Worm (Caenorhabditis elegans) whole organism, young adult: ENCODE measurements around the gene C36E8.4.

Experiments
- B0336.3 ChIP-seq: fragments of 200-800 bp; sonication (Bioruptor generic); IDR thresholded peaks from 2 replicates; pipeline ENCODE4 v1.3.6; 2022; ENCODE audit warnings: missing genetic modification characterization, missing compliant biosample characterization
- C06A6.2 ChIP-seq: fragments of 200-800 bp; sonication (Bioruptor generic); conservative IDR thresholded peaks from 2 replicates; pipeline ENCODE4 v1.3.6; 2022; ENCODE audit warnings: missing genetic modification characterization, missing compliant biosample characterization
- F10E7.11 ChIP-seq: sonication (generic microtip); optimal IDR thresholded peaks from 2 replicates; lab custom pipeline; 2017; ENCODE audit warnings: mild to moderate bottlenecking, missing genetic modification characterization, moderate library complexity, missing compliant biosample characterization
- F23B12.7 ChIP-seq: sonication (generic microtip); optimal IDR thresholded peaks from 2 replicates; lab custom pipeline; 2017; ENCODE audit warnings: missing genetic modification characterization, mild to moderate bottlenecking, missing compliant biosample characterization, antibody characterized with exemption, moderate library complexity; ENCODE audit not compliant: insufficient read depth
- F33H1.4 ChIP-seq: fragments of 200-800 bp; sonication (Bioruptor generic); IDR thresholded peaks from 2 replicates; pipeline ENCODE4 v1.3.6; 2022; ENCODE audit warnings: missing genetic modification reagents, missing genetic modification characterization, missing compliant biosample characterization
- F57C9.4 ChIP-seq: sonication (generic microtip); optimal IDR thresholded peaks from 2 replicates; lab custom pipeline; 2017; ENCODE audit warnings: mild to moderate bottlenecking, missing genetic modification characterization, missing compliant biosample characterization
- K11D2.4 ChIP-seq: fragments of 200-800 bp; sonication (Bioruptor generic); IDR thresholded peaks from 2 replicates; pipeline ENCODE4 v1.3.6; 2022; ENCODE audit warnings: missing genetic modification reagents, missing genetic modification characterization, missing compliant biosample characterization
- T07F8.4 ChIP-seq: sonication (generic microtip); optimal IDR thresholded peaks from 2 replicates; lab custom pipeline; 2016; ENCODE audit warnings: mild to moderate bottlenecking, missing genetic modification characterization, moderate library complexity, missing compliant biosample characterization
- Y67H2A.10 ChIP-seq: fragments of 200-800 bp; sonication (Bioruptor generic); conservative IDR thresholded peaks from 2 replicates; pipeline ENCODE4 v1.3.6; 2022; ENCODE audit warnings: missing genetic modification reagents, missing genetic modification characterization, missing compliant biosample characterization
- Y95B8A.8 ChIP-seq: fragments of 200-800 bp; sonication (Bioruptor generic); IDR thresholded peaks from 2 replicates; pipeline ENCODE4 v1.3.6; 2022; ENCODE audit warnings: missing genetic modification reagents, missing genetic modification characterization, missing compliant biosample characterization
- attf-3 ChIP-seq: fragments of 200-800 bp; sonication (Bioruptor generic); conservative IDR thresholded peaks from 2 replicates; pipeline ENCODE4 v1.3.6; 2022; ENCODE audit warnings: missing genetic modification reagents, missing genetic modification characterization, missing compliant biosample characterization
- attf-6 ChIP-seq: fragments of 200-800 bp; sonication (Bioruptor generic); IDR thresholded peaks from 2 replicates; pipeline ENCODE4 v1.3.6; 2022; ENCODE audit warnings: missing genetic modification reagents, missing genetic modification characterization, missing compliant biosample characterization
- bed-2 ChIP-seq: fragments of 200-800 bp; sonication (Bioruptor generic); IDR thresholded peaks from 2 replicates; pipeline ENCODE4 v1.3.6; 2022; ENCODE audit warnings: missing genetic modification reagents, missing genetic modification characterization, missing compliant biosample characterization
- ccch-3 ChIP-seq: fragments of 200-800 bp; sonication (Bioruptor generic); optimal IDR thresholded peaks from 2 replicates; lab custom pipeline; 2018; ENCODE audit warnings: mild to moderate bottlenecking, missing genetic modification characterization, missing compliant biosample characterization
- cebp-2 ChIP-seq: fragments of 200-800 bp; sonication (Bioruptor generic); IDR thresholded peaks from 2 replicates; pipeline ENCODE4 v1.3.6; 2022; ENCODE audit warnings: missing genetic modification characterization, missing compliant biosample characterization
- ceh-100 ChIP-seq: fragments of 200-800 bp; sonication (Bioruptor generic); IDR thresholded peaks from 2 replicates; pipeline ENCODE4 v1.3.6; 2022; ENCODE audit warnings: missing genetic modification reagents, missing genetic modification characterization, missing compliant biosample characterization
- ceh-40 ChIP-seq: fragments of 200-800 bp; sonication (Bioruptor generic); IDR thresholded peaks from 2 replicates; pipeline ENCODE4 v1.3.6; 2022; ENCODE audit warnings: missing genetic modification characterization, missing compliant biosample characterization
- ceh-79 ChIP-seq: sonication (generic microtip); optimal IDR thresholded peaks from 2 replicates; lab custom pipeline; 2017; ENCODE audit warnings: mild to moderate bottlenecking, missing genetic modification characterization, missing compliant biosample characterization
- chd-7 ChIP-seq: sonication (generic microtip); optimal IDR thresholded peaks from 2 replicates; lab custom pipeline; 2016; ENCODE audit warnings: mild to moderate bottlenecking, missing genetic modification characterization, moderate library complexity, missing compliant biosample characterization
- dpff-1 ChIP-seq: sonication (generic microtip); optimal IDR thresholded peaks from 2 replicates; lab custom pipeline; 2017; ENCODE audit warnings: mild to moderate bottlenecking, missing genetic modification characterization, missing compliant biosample characterization
- egl-44 ChIP-seq: fragments of 200-800 bp; sonication (Bioruptor generic); IDR thresholded peaks from 2 replicates; pipeline ENCODE4 v1.3.6; 2022; ENCODE audit warnings: missing genetic modification reagents, missing genetic modification characterization, missing compliant biosample characterization
- hlh-26 ChIP-seq: fragments of 200-800 bp; sonication (Bioruptor generic); conservative IDR thresholded peaks from 2 replicates; pipeline ENCODE4 v1.3.6; 2022; ENCODE audit warnings: missing genetic modification reagents, missing genetic modification characterization, missing compliant biosample characterization
- hmg-1.2 ChIP-seq: fragments of 200-800 bp; sonication (Bioruptor generic); IDR thresholded peaks from 2 replicates; pipeline ENCODE4 v1.3.6; 2022; ENCODE audit warnings: missing genetic modification reagents, missing genetic modification characterization, missing compliant biosample characterization
- let-526 ChIP-seq: fragments of 200-800 bp; sonication (Bioruptor generic); IDR thresholded peaks from 2 replicates; pipeline ENCODE4 v1.3.6; 2022; ENCODE audit warnings: missing genetic modification reagents, missing genetic modification characterization, missing compliant biosample characterization
- lin-26 ChIP-seq: fragments of 200-800 bp; sonication (Bioruptor generic); IDR thresholded peaks from 2 replicates; pipeline ENCODE4 v1.3.6; 2022; ENCODE audit warnings: missing genetic modification reagents, missing genetic modification characterization, missing compliant biosample characterization
- lin-40 ChIP-seq: sonication (generic microtip); optimal IDR thresholded peaks from 2 replicates; lab custom pipeline; 2016; ENCODE audit warnings: missing genetic modification characterization, mild to moderate bottlenecking, missing compliant biosample characterization, missing genotype, missing genetic modification reagents
- lin-54 ChIP-seq: fragments of 200-800 bp; sonication (Bioruptor generic); optimal IDR thresholded peaks from 2 replicates; lab custom pipeline; 2018; ENCODE audit warnings: mild to moderate bottlenecking, missing genetic modification characterization, missing compliant biosample characterization
- lir-1 ChIP-seq: fragments of 200-800 bp; sonication (Bioruptor generic); conservative IDR thresholded peaks from 2 replicates; pipeline ENCODE4 v1.3.6; 2022; ENCODE audit warnings: missing genetic modification reagents, missing genetic modification characterization, missing compliant biosample characterization
- lsy-27 ChIP-seq: sonication (generic microtip); optimal IDR thresholded peaks from 2 replicates; lab custom pipeline; 2017; ENCODE audit warnings: missing genetic modification characterization, mild to moderate bottlenecking, missing compliant biosample characterization, antibody characterized with exemption, missing genotype, borderline replicate concordance; ENCODE audit not compliant: insufficient read depth
- mel-28 ChIP-seq: sonication (generic microtip); optimal IDR thresholded peaks from 2 replicates; lab custom pipeline; 2016; ENCODE audit warnings: borderline replicate concordance, mild to moderate bottlenecking, missing genetic modification characterization, missing compliant biosample characterization
- mes-4 ChIP-seq: sonication (generic microtip); optimal IDR thresholded peaks from 2 replicates; lab custom pipeline; 2016; ENCODE audit warnings: missing genotype, missing genetic modification characterization, missing compliant biosample characterization
- nfyb-1 ChIP-seq: fragments of 200-800 bp; sonication (Bioruptor generic); IDR thresholded peaks from 2 replicates; pipeline ENCODE4 v1.3.6; 2022; ENCODE audit warnings: missing genetic modification reagents, missing genetic modification characterization, missing compliant biosample characterization
- nhr-27 ChIP-seq: fragments of 200-800 bp; sonication (Bioruptor generic); optimal IDR thresholded peaks from 2 replicates; lab custom pipeline; 2018; ENCODE audit warnings: mild to moderate bottlenecking, missing genetic modification characterization, moderate library complexity, missing compliant biosample characterization
- pbrm-1 ChIP-seq: fragments of 200-800 bp; sonication (Bioruptor generic); IDR thresholded peaks from 2 replicates; pipeline ENCODE4 v1.3.6; 2022; ENCODE audit warnings: missing genetic modification reagents, missing genetic modification characterization, missing compliant biosample characterization
- pha-4 ChIP-seq: fragments of 150-350 bp; sonication (generic microtip); optimal IDR thresholded peaks from 2 replicates; lab custom pipeline; 2014; ENCODE audit warnings: missing biosample characterization, missing genetic modification reagents, missing genetic modification characterization
- rcor-1 ChIP-seq: fragments of 200-800 bp; sonication (Bioruptor generic); IDR thresholded peaks from 2 replicates; pipeline ENCODE4 v1.3.6; 2022; ENCODE audit warnings: missing genetic modification reagents, missing genetic modification characterization, missing compliant biosample characterization
- rec-8 ChIP-seq, 2 experiments: sonication (generic microtip); optimal IDR thresholded peaks; 2 replicates each; lab custom pipeline; 2016; ENCODE audit warnings: mild to moderate bottlenecking in 2 of 2, missing genetic modification characterization in 2 of 2, missing genetic modification reagents in 2 of 2, missing genotype in 2 of 2, missing biosample characterization in 1 of 2, missing compliant biosample characterization in 1 of 2, moderate library complexity in 1 of 2
- repo-1 ChIP-seq: sonication (generic microtip); optimal IDR thresholded peaks from 2 replicates; lab custom pipeline; 2017; ENCODE audit warnings: mild to moderate bottlenecking, missing genetic modification characterization, missing compliant biosample characterization
- sea-2 ChIP-seq: fragments of 200-800 bp; sonication (Bioruptor generic); IDR thresholded peaks from 2 replicates; pipeline ENCODE4 v1.3.6; 2022; ENCODE audit warnings: missing genetic modification characterization, missing compliant biosample characterization
- snpc-1.3 ChIP-seq: sonication (generic microtip); optimal IDR thresholded peaks from 2 replicates; lab custom pipeline; 2017; ENCODE audit warnings: missing genetic modification characterization, mild to moderate bottlenecking, missing compliant biosample characterization, antibody characterized with exemption, moderate library complexity, missing genotype, missing genetic modification reagents; ENCODE audit not compliant: insufficient read depth
- sptf-2 ChIP-seq: fragments of 200-800 bp; sonication (Bioruptor generic); optimal IDR thresholded peaks from 2 replicates; lab custom pipeline; 2018; ENCODE audit warnings: mild to moderate bottlenecking, missing genetic modification characterization, missing compliant biosample characterization
- tbp1 ChIP-seq: fragments of 200-800 bp; sonication (Bioruptor generic); optimal IDR thresholded peaks from 2 replicates; lab custom pipeline; 2018; ENCODE audit warnings: mild to moderate bottlenecking, missing genetic modification characterization, missing compliant biosample characterization
- tbx-9 ChIP-seq: sonication (generic microtip); optimal IDR thresholded peaks from 2 replicates; lab custom pipeline; 2016; ENCODE audit warnings: borderline replicate concordance, missing genetic modification characterization, inconsistent platforms, missing compliant biosample characterization
- tlf-1 ChIP-seq: fragments of 200-800 bp; sonication (Bioruptor generic); optimal IDR thresholded peaks from 2 replicates; lab custom pipeline; 2018; ENCODE audit warnings: mild to moderate bottlenecking, missing genetic modification characterization, missing compliant biosample characterization
- unc-130 ChIP-seq: sonication (generic microtip); optimal IDR thresholded peaks from 2 replicates; lab custom pipeline; 2016; ENCODE audit warnings: missing genetic modification reagents, missing genetic modification characterization, missing compliant biosample characterization
- unc-62 ChIP-seq: fragments of 150-350 bp; optimal IDR thresholded peaks from 2 replicates; lab custom pipeline; 2014; ENCODE audit warnings: missing biosample characterization, missing genetic modification reagents, missing genetic modification characterization
- ztf-18 ChIP-seq: sonication (generic microtip); optimal IDR thresholded peaks from 2 replicates; lab custom pipeline; 2016; ENCODE audit warnings: missing genotype, mild to moderate bottlenecking, missing genetic modification characterization, missing compliant biosample characterization
- ztf-22 ChIP-seq: fragments of 200-800 bp; sonication (Bioruptor generic); optimal IDR thresholded peaks from 2 replicates; lab custom pipeline; 2018; ENCODE audit warnings: mild to moderate bottlenecking, missing genetic modification characterization, moderate library complexity, missing compliant biosample characterization

Gene C36E8.4

ce11 chrIII:4018095-4018498 lies 6.0 kb downstream of the C36E8.4 start (continued):
- no peak for TF ChIP-seq snpc-1.3 (tag; lab: Kevin White, UChicago)
- TF ChIP-seq ztf-22 (GFP tag; lab: Kevin White, UChicago) = no peak
- no peak for TF ChIP-seq dpff-1 (tag; lab: Kevin White, UChicago)
- TF ChIP-seq T07F8.4 (tag; lab: Kevin White, UChicago) = no peak
- TF ChIP-seq rcor-1 (GFP tag; lab: Robert Waterston, UW) = 0 out of 2 replicates have a peak, but pooled peaks have one; percentile 12
- peak; percentile 67 for TF ChIP-seq nhr-27 (tag; lab: Kevin White, UChicago)
- TF ChIP-seq chd-7 (tag; lab: Kevin White, UChicago) = no peak
- TF ChIP-seq hmg-1.2 = peak; percentile 30
- peak; percentile 76 for TF ChIP-seq nfyb-1
- no peak for TF ChIP-seq ceh-100
- no peak for TF ChIP-seq F33H1.4
- no peak for TF ChIP-seq tbx-9 (tag; lab: Kevin White, UChicago)
- no peak for TF ChIP-seq B0336.3 (GFP tag; lab: Robert Waterston, UW)
- TF ChIP-seq attf-6 (GFP tag; lab: Robert Waterston, UW) = no peak
- no peak for TF ChIP-seq mel-28 (tag; lab: Kevin White, UChicago)
- no peak for TF ChIP-seq F23B12.7 (tag; lab: Kevin White, UChicago)
- 0 out of 2 replicates have a peak, but pooled peaks have one; percentile 42 for TF ChIP-seq K11D2.4 (GFP tag; lab: Robert Waterston, UW)
- 0 out of 2 replicates have a peak, but pooled peaks have one; percentile 30 for TF ChIP-seq lin-26 (GFP tag; lab: Robert Waterston, UW)
- TF ChIP-seq egl-44 (GFP tag; lab: Robert Waterston, UW) = no peak
- no peak for TF ChIP-seq mes-4
- no peak for TF ChIP-seq sptf-2 (GFP tag; lab: Kevin White, UChicago)
- peak; percentile 48; the same call in 1 of the 2 replicates for TF ChIP-seq Y95B8A.8 (GFP tag; lab: Robert Waterston, UW)
- no peak for TF ChIP-seq pha-4 (tag; lab: Kevin White, UChicago)
- TF ChIP-seq bed-2 = no peak
- no peak for TF ChIP-seq let-526 (GFP tag; lab: Robert Waterston, UW)
- TF ChIP-seq unc-130 = no peak
- TF ChIP-seq pbrm-1 (GFP tag; lab: Robert Waterston, UW) = peak; percentile 53; the same call in 1 of the 2 replicates
- peak; percentile 76 for TF ChIP-seq unc-62 (GFP tag; lab: Kevin White, UChicago)
- no peak for TF ChIP-seq F10E7.11 (tag; lab: Kevin White, UChicago)
- TF ChIP-seq ztf-18 = peak; percentile 31
- TF ChIP-seq Y67H2A.10 = no peak
- TF ChIP-seq rec-8 (tag; optimal IDR thresholded peaks at IDR 0.05; lab: Kevin White, UChicago) = no peak
- no peak for TF ChIP-seq cebp-2 (GFP tag; lab: Robert Waterston, UW)
- TF ChIP-seq lir-1 (GFP tag; lab: Robert Waterston, UW) = no peak
- TF ChIP-seq tlf-1 (GFP tag; lab: Kevin White, UChicago) = no peak
- no peak for TF ChIP-seq ccch-3 (GFP tag; lab: Kevin White, UChicago)
- TF ChIP-seq attf-3 (GFP tag; lab: Robert Waterston, UW) = no peak
- TF ChIP-seq C06A6.2 (GFP tag; lab: Robert Waterston, UW) = peak; percentile 40; the same call in 1 of the 2 replicates
- TF ChIP-seq lin-54 (GFP tag; lab: Kevin White, UChicago) = no peak
- TF ChIP-seq F57C9.4 (tag; lab: Kevin White, UChicago) = no peak
- no peak for TF ChIP-seq sea-2
- TF ChIP-seq lin-40 (tag; lab: Kevin White, UChicago) = peak; percentile 11
- no peak for TF ChIP-seq lsy-27 (tag; lab: Kevin White, UChicago)
- peak; percentile 8 for TF ChIP-seq repo-1 (tag; lab: Kevin White, UChicago)
- TF ChIP-seq hlh-26 (GFP tag; lab: Robert Waterston, UW) = no peak
- no peak for TF ChIP-seq ceh-40 (GFP tag; lab: Robert Waterston, UW)
- TF ChIP-seq tbp1 = no peak
- no peak for TF ChIP-seq ceh-79 (tag; lab: Kevin White, UChicago)
